Worm (Caenorhabditis elegans) whole organism, L4 larva: ENCODE data around the gene F53A2.11.

Source experiments
- F10B5.3 ChIP-seq: sonication (generic microtip); optimal IDR thresholded peaks from 2 replicates; lab custom pipeline; 2016; ENCODE audit warnings: mild to moderate bottlenecking, missing genetic modification characterization, missing compliant biosample characterization
- F37D6.2 ChIP-seq: sonication (generic microtip); optimal IDR thresholded peaks from 2 replicates; lab custom pipeline; 2016; ENCODE audit warnings: mild to moderate bottlenecking, missing genetic modification characterization, missing compliant biosample characterization
- F44E2.7 ChIP-seq: fragments of 200-800 bp; sonication (Bioruptor generic); IDR thresholded peaks from 2 replicates; pipeline ENCODE4 v2.1.2; 2022; ENCODE audit warnings: missing genetic modification characterization, missing compliant biosample characterization
- F49E8.2 ChIP-seq: sonication (generic microtip); optimal IDR thresholded peaks from 2 replicates; lab custom pipeline; 2016; ENCODE audit warnings: missing compliant biosample characterization, mild to moderate bottlenecking, missing genetic modification characterization, borderline replicate concordance
- R02D3.7 ChIP-seq: fragments of 150-350 bp; sonication (generic microtip); optimal IDR thresholded peaks from 3 replicates; lab custom pipeline; 2014; ENCODE audit warnings: missing biosample characterization, missing genetic modification characterization
- Y5F2A.4 ChIP-seq: fragments of 200-800 bp; sonication (Bioruptor generic); optimal IDR thresholded peaks from 2 replicates; lab custom pipeline; 2018; ENCODE audit warnings: mild to moderate bottlenecking, missing genetic modification characterization, missing compliant biosample characterization
- Y75B8A.6 ChIP-seq: fragments of 200-800 bp; sonication (Bioruptor generic); IDR thresholded peaks from 2 replicates; pipeline ENCODE4 v1.3.6; 2022; ENCODE audit warnings: missing genetic modification reagents, missing genetic modification characterization, missing compliant biosample characterization
- aly-2 ChIP-seq: sonication (generic microtip); optimal IDR thresholded peaks from 2 replicates; lab custom pipeline; 2018; ENCODE audit warnings: missing biosample characterization, missing genetic modification characterization
- arid-1 ChIP-seq: fragments of 200-800 bp; sonication (Bioruptor generic); conservative IDR thresholded peaks from 2 replicates; pipeline ENCODE4 v1.3.6; 2022; ENCODE audit warnings: missing genetic modification reagents, missing genetic modification characterization, missing compliant biosample characterization
- attf-4 ChIP-seq: sonication (generic microtip); optimal IDR thresholded peaks from 3 replicates; lab custom pipeline; 2017; ENCODE audit warnings: missing biosample characterization, missing genetic modification characterization
- ceh-62 ChIP-seq: sonication (generic microtip); optimal IDR thresholded peaks from 2 replicates; lab custom pipeline; 2017; ENCODE audit warnings: missing biosample characterization, missing genetic modification characterization
- cey-2 ChIP-seq: sonication (generic microtip); optimal IDR thresholded peaks from 3 replicates; lab custom pipeline; 2017; ENCODE audit warnings: missing genetic modification characterization, mild to moderate bottlenecking, missing compliant biosample characterization, antibody characterized with exemption, borderline replicate concordance; ENCODE audit not compliant: insufficient read depth
- ctbp-1 ChIP-seq: fragments of 200-800 bp; sonication (Bioruptor generic); IDR thresholded peaks from 2 replicates; pipeline ENCODE4 v1.3.6; 2022; ENCODE audit warnings: missing genetic modification reagents, missing genetic modification characterization, missing compliant biosample characterization
- daf-16 ChIP-seq, 3 experiments: sonication (generic microtip); optimal IDR thresholded peaks; 2 replicates each; lab custom pipeline; 2016 to 2017; ENCODE audit warnings: missing genetic modification characterization in 3 of 3, missing genetic modification reagents in 3 of 3, mild to moderate bottlenecking in 2 of 3, missing compliant biosample characterization in 2 of 3, missing biosample characterization in 1 of 3, moderate library complexity in 1 of 3
- daf-8 ChIP-seq: fragments of 200-800 bp; sonication (Bioruptor generic); IDR thresholded peaks from 2 replicates; pipeline ENCODE4 v1.3.6; 2022; ENCODE audit warnings: missing genetic modification characterization, missing compliant biosample characterization
- dmd-6 ChIP-seq: fragments of 200-800 bp; sonication (Bioruptor generic); IDR thresholded peaks from 2 replicates; pipeline ENCODE4 v1.3.6; 2022; ENCODE audit warnings: missing genetic modification reagents, missing genetic modification characterization, missing compliant biosample characterization
- dmd-9 ChIP-seq: fragments of 200-800 bp; sonication (Bioruptor generic); IDR thresholded peaks from 2 replicates; pipeline ENCODE4 v1.3.6; 2022; ENCODE audit warnings: missing genetic modification reagents, missing genetic modification characterization, missing compliant biosample characterization
- duxl-1 ChIP-seq: sonication (generic microtip); optimal IDR thresholded peaks from 2 replicates; lab custom pipeline; 2016; ENCODE audit warnings: mild to moderate bottlenecking, missing genetic modification characterization, moderate library complexity, missing compliant biosample characterization; ENCODE audit not compliant: poor library complexity
- dve-1 ChIP-seq: sonication (generic microtip); optimal IDR thresholded peaks from 2 replicates; lab custom pipeline; 2017; ENCODE audit warnings: antibody characterized with exemption, mild to moderate bottlenecking, missing genetic modification characterization, missing compliant biosample characterization; ENCODE audit not compliant: insufficient read depth
- egl-27 ChIP-seq: sonication (generic microtip); optimal IDR thresholded peaks from 3 replicates; lab custom pipeline; 2017; ENCODE audit warnings: missing biosample characterization, missing genetic modification reagents, missing genetic modification characterization
- hif-1 ChIP-seq, 2 experiments: sonication (generic microtip); optimal IDR thresholded peaks; 2 replicates each; lab custom pipeline; 2016 to 2017; ENCODE audit warnings: missing compliant biosample characterization in 2 of 2, missing genetic modification characterization in 2 of 2, missing genetic modification reagents in 2 of 2, missing genotype in 2 of 2, mild to moderate bottlenecking in 1 of 2
- hlh-30 ChIP-seq: sonication (generic microtip); optimal IDR thresholded peaks from 2 replicates; lab custom pipeline; 2017; ENCODE audit warnings: antibody characterized with exemption, mild to moderate bottlenecking, missing genetic modification characterization, missing compliant biosample characterization; ENCODE audit not compliant: insufficient read depth
- jun-1 ChIP-seq: fragments of 150-350 bp; optimal IDR thresholded peaks from 2 replicates; lab custom pipeline; 2014; ENCODE audit warnings: missing biosample characterization, missing genetic modification reagents, missing genetic modification characterization
- lin-38 ChIP-seq: fragments of 200-800 bp; sonication (Bioruptor generic); IDR thresholded peaks from 2 replicates; pipeline ENCODE4 v1.3.6; 2022; ENCODE audit warnings: missing genetic modification reagents, missing genetic modification characterization, missing compliant biosample characterization
- lir-3 ChIP-seq: sonication (generic microtip); optimal IDR thresholded peaks from 2 replicates; lab custom pipeline; 2016; ENCODE audit warnings: mild to moderate bottlenecking, missing genetic modification characterization, missing compliant biosample characterization
- lsy-2 ChIP-seq, 2 experiments: fragments of 150-350 bp in 1 of 2; sonication (generic microtip) in 1 of 2; optimal IDR thresholded peaks; 2 replicates each; lab custom pipeline; 2014 to 2017; ENCODE audit warnings: missing biosample characterization in 2 of 2, missing genetic modification characterization in 2 of 2
- madf-5 ChIP-seq, 2 experiments: fragments of 200-800 bp; sonication (Bioruptor generic); IDR thresholded peaks; 2 replicates each; pipeline ENCODE4 v1.3.6; 2022; ENCODE audit warnings: missing compliant biosample characterization in 2 of 2, missing genetic modification characterization in 2 of 2
- madf-9 ChIP-seq: fragments of 200-800 bp; sonication (Bioruptor generic); conservative IDR thresholded peaks from 2 replicates; pipeline ENCODE4 v1.3.6; 2022; ENCODE audit warnings: missing genetic modification reagents, missing genetic modification characterization, missing compliant biosample characterization
- mdl-1 ChIP-seq, 2 experiments: fragments of 150-350 bp in 1 of 2; sonication (generic microtip) in 1 of 2; optimal IDR thresholded peaks; 2 replicates each; lab custom pipeline; 2014 to 2017; ENCODE audit warnings: missing biosample characterization in 2 of 2, missing genetic modification characterization in 2 of 2
- mdt-29 ChIP-seq: fragments of 200-800 bp; sonication (Bioruptor generic); IDR thresholded peaks from 2 replicates; pipeline ENCODE4 v1.3.6; 2022; ENCODE audit warnings: missing genetic modification reagents, missing genetic modification characterization, missing compliant biosample characterization
- mep-1 ChIP-seq: fragments of 150-350 bp; sonication (generic microtip); optimal IDR thresholded peaks from 3 replicates; lab custom pipeline; 2014; ENCODE audit warnings: missing biosample characterization, missing genetic modification characterization
- mes-2 ChIP-seq: sonication (generic microtip); optimal IDR thresholded peaks from 2 replicates; lab custom pipeline; 2016; ENCODE audit warnings: missing genotype, mild to moderate bottlenecking, missing genetic modification characterization, missing compliant biosample characterization; ENCODE audit not compliant: poor library complexity, severe bottlenecking
- nhr-11 ChIP-seq: fragments of 150-350 bp; optimal IDR thresholded peaks from 2 replicates; lab custom pipeline; 2014; ENCODE audit warnings: missing biosample characterization, missing genetic modification characterization
- nhr-25 ChIP-seq: sonication (generic microtip); optimal IDR thresholded peaks from 2 replicates; lab custom pipeline; 2017; ENCODE audit warnings: missing genetic modification characterization, mild to moderate bottlenecking, missing compliant biosample characterization, antibody characterized with exemption, moderate library complexity, borderline replicate concordance; ENCODE audit not compliant: insufficient read depth
- nhr-41 ChIP-seq: fragments of 200-800 bp; sonication (Bioruptor generic); IDR thresholded peaks from 2 replicates; pipeline ENCODE4 v1.3.6; 2022; ENCODE audit warnings: missing genetic modification reagents, missing genetic modification characterization, missing compliant biosample characterization
- nhr-42 ChIP-seq: fragments of 200-800 bp; sonication (Bioruptor generic); IDR thresholded peaks from 2 replicates; pipeline ENCODE4 v1.3.6; 2022; ENCODE audit warnings: missing genetic modification characterization, missing compliant biosample characterization
- nhr-76 ChIP-seq: fragments of 150-350 bp; optimal IDR thresholded peaks from 2 replicates; lab custom pipeline; 2014; ENCODE audit warnings: missing biosample characterization, missing genetic modification characterization
- pha-4 ChIP-seq, 2 experiments: fragments of 150-350 bp in 1 of 2; fragments of 200-800 bp in 1 of 2; sonication (Bioruptor generic) in 1 of 2; IDR thresholded peaks in 1 of 2; optimal IDR thresholded peaks in 1 of 2; 2 replicates each; pipeline versions ENCODE4 v1.3.6 to Lab custom; 2014 to 2022; ENCODE audit warnings: missing genetic modification characterization in 2 of 2, missing genetic modification reagents in 2 of 2, missing biosample characterization in 1 of 2, missing compliant biosample characterization in 1 of 2
- rbr-2 ChIP-seq: sonication (generic microtip); optimal IDR thresholded peaks from 2 replicates; lab custom pipeline; 2016; ENCODE audit warnings: missing genotype, missing genetic modification characterization, missing compliant biosample characterization
- sdz-12 ChIP-seq: fragments of 200-800 bp; sonication (Bioruptor generic); optimal IDR thresholded peaks from 2 replicates; lab custom pipeline; 2018; ENCODE audit warnings: mild to moderate bottlenecking, missing genetic modification characterization, missing compliant biosample characterization
- set-16 ChIP-seq: fragments of 200-800 bp; sonication (Bioruptor generic); IDR thresholded peaks from 2 replicates; pipeline ENCODE4 v1.3.6; 2022; ENCODE audit warnings: missing genetic modification reagents, missing genetic modification characterization, missing compliant biosample characterization
- skn-1 ChIP-seq: fragments of 150-350 bp; optimal IDR thresholded peaks from 2 replicates; lab custom pipeline; 2014; ENCODE audit warnings: missing biosample characterization, missing genetic modification characterization
- snpc-1.2 ChIP-seq: fragments of 200-800 bp; sonication (Bioruptor generic); IDR thresholded peaks from 2 replicates; pipeline ENCODE4 v1.3.6; 2022; ENCODE audit warnings: missing genetic modification reagents, missing genetic modification characterization, missing compliant biosample characterization
- snpc-4 ChIP-seq: fragments of 150-350 bp; optimal IDR thresholded peaks from 2 replicates; lab custom pipeline; 2014; ENCODE audit warnings: missing biosample characterization, missing genetic modification characterization
- zag-1 ChIP-seq: fragments of 150-350 bp; optimal IDR thresholded peaks from 2 replicates; lab custom pipeline; 2014; ENCODE audit warnings: missing biosample characterization, missing genetic modification characterization
- zfp-3 ChIP-seq: fragments of 200-800 bp; sonication (Bioruptor generic); conservative IDR thresholded peaks from 2 replicates; pipeline ENCODE4 v1.3.6; 2022; ENCODE audit warnings: missing genetic modification reagents, missing genetic modification characterization, missing compliant biosample characterization
- zip-11 ChIP-seq: fragments of 200-800 bp; sonication (Bioruptor generic); IDR thresholded peaks from 2 replicates; pipeline ENCODE4 v1.3.6; 2022; ENCODE audit warnings: missing genetic modification characterization, missing compliant biosample characterization
- ztf-7 ChIP-seq: fragments of 150-350 bp; optimal IDR thresholded peaks from 2 replicates; lab custom pipeline; 2014; ENCODE audit warnings: missing biosample characterization, missing genetic modification characterization

The F53A2.11 gene

DNA sequence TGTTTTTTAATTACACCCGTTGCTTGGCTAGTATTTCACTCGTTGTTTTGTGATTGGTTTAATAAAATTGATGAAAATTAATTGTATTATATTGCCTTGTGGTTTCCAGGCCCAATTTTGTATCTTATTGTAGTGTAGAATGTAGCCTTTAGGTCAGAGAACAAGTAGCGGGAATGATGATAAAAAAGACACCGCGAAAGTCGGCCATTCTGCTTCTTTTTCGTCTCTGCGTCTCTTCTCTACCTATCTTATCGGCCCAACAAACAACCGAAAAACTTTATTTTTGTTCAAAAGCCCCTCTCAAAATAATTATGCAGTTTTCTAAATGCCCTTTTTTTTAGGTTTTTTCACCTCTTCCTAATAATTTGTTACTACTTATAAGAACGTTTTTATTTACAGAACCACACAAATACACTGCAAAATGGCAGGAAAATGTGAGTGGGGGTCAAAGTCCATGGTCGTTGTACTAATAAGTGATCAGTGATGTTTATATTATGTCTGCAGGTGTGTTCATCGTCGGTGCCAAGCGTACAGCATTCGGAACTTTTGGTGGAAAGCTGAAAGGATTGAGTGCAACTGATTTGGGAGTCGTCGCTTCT lies 22.2 kb upstream of the F53A2.11 start, which contains the start of gene acaa-2 (continued):
- no peak for TF ChIP-seq zfp-3 (GFP tag; lab: Robert Waterston, UW)
- TF ChIP-seq R02D3.7 = no peak
- TF ChIP-seq arid-1 = no peak
- TF ChIP-seq skn-1 (tag; lab: Kevin White, UChicago) = no peak
- TF ChIP-seq madf-9 (GFP tag; lab: Robert Waterston, UW) = no peak
- no peak for TF ChIP-seq nhr-42 (GFP tag; lab: Robert Waterston, UW)
- peak; percentile 49 for TF ChIP-seq mep-1 (tag; lab: Kevin White, UChicago)
- TF ChIP-seq ctbp-1 (GFP tag; lab: Robert Waterston, UW) = no peak
- TF ChIP-seq dve-1 (tag; lab: Kevin White, UChicago) = peak; percentile 73
- TF ChIP-seq hlh-30 (tag; lab: Kevin White, UChicago) = peak; percentile 62
- peak; percentile 77 for TF ChIP-seq nhr-11 (tag; lab: Kevin White, UChicago)
- no peak for TF ChIP-seq nhr-76
- TF ChIP-seq ztf-7 (tag; lab: Kevin White, UChicago) = peak; percentile 1
- no peak for TF ChIP-seq attf-4 (tag; lab: Kevin White, UChicago)
- TF ChIP-seq ceh-62 (tag; lab: Kevin White, UChicago) = no peak
- no peak for TF ChIP-seq zag-1 (tag; lab: Kevin White, UChicago)
- no peak for TF ChIP-seq sdz-12 (GFP tag; lab: Kevin White, UChicago)
- no peak for TF ChIP-seq rbr-2 (tag; lab: Kevin White, UChicago)
- no peak for TF ChIP-seq zip-11 (GFP tag; lab: Robert Waterston, UW)
- no peak for TF ChIP-seq F37D6.2 (tag; lab: Kevin White, UChicago)
- TF ChIP-seq nhr-41 (GFP tag; lab: Robert Waterston, UW) = no peak
- TF ChIP-seq madf-5 (GFP tag; IDR thresholded peaks at IDR 0.05; lab: Robert Waterston, UW) = no peak
- no peak for TF ChIP-seq Y75B8A.6 (GFP tag; lab: Robert Waterston, UW)
- no peak for TF ChIP-seq aly-2 (tag; lab: Kevin White, UChicago)
- TF ChIP-seq cey-2 = no peak
- no peak for TF ChIP-seq lir-3 (tag; lab: Kevin White, UChicago)
- no peak for TF ChIP-seq mdl-1 (tag; optimal IDR thresholded peaks at IDR 0.05; lab: Kevin White, UChicago)
- TF ChIP-seq daf-8 = no peak
- no peak for TF ChIP-seq snpc-4 (tag; lab: Kevin White, UChicago)
- no peak for TF ChIP-seq egl-27 (tag; lab: Kevin White, UChicago)
- TF ChIP-seq snpc-1.2 (GFP tag; lab: Robert Waterston, UW) = 0 out of 2 replicates have a peak, but pooled peaks have one; percentile 36
- peak; percentile 36 for TF ChIP-seq mes-2 (tag; lab: Kevin White, UChicago)
- no peak for TF ChIP-seq dmd-9 (GFP tag; lab: Robert Waterston, UW)
- TF ChIP-seq daf-16 (GFP tag; optimal IDR thresholded peaks at IDR 0.05; lab: Kevin White, UChicago) = no peak
- TF ChIP-seq daf-16 (tag; optimal IDR thresholded peaks at IDR 0.05; lab: Kevin White, UChicago) = peak; percentile 62
- TF ChIP-seq lin-38 (GFP tag; lab: Robert Waterston, UW) = peak; percentile 18; the same call in 1 of the 2 replicates
- TF ChIP-seq F44E2.7 (GFP tag; lab: Robert Waterston, UW) = no peak
- TF ChIP-seq dmd-6 (GFP tag; lab: Robert Waterston, UW) = peak; percentile 40; the same call in 1 of the 2 replicates
- TF ChIP-seq Y5F2A.4 = no peak
- TF ChIP-seq nhr-25 = no peak
- TF ChIP-seq mdt-29 (GFP tag; lab: Robert Waterston, UW) = no peak
- no peak for TF ChIP-seq pha-4 (GFP tag; IDR thresholded peaks at IDR 0.05; lab: Robert Waterston, UW)
- no peak for TF ChIP-seq pha-4 (tag; optimal IDR thresholded peaks at IDR 0.05; lab: Kevin White, UChicago)
- no peak for TF ChIP-seq set-16
- TF ChIP-seq hif-1 (tag; optimal IDR thresholded peaks at IDR 0.05; lab: Kevin White, UChicago) = no peak
- TF ChIP-seq jun-1 (tag; lab: Kevin White, UChicago) = no peak
- TF ChIP-seq duxl-1 (tag; lab: Kevin White, UChicago) = peak; percentile 31
- TF ChIP-seq F49E8.2 (tag; lab: Kevin White, UChicago) = no peak
- TF ChIP-seq F10B5.3 = no peak
- peak in 1 of 2 experiments; percentile 30 for TF ChIP-seq lsy-2 (tag; optimal IDR thresholded peaks at IDR 0.05; lab: Kevin White, UChicago)
